Fruit fly (Drosophila melanogaster) Kc167 (cell line): ENCODE measurements around the gene Grd.
"Not testable (repeated sequence)": the region's sequence is repeated elsewhere in the genome, so short reads cannot be mapped to it uniquely, and the experiment has no call there.

Experiments
- Myc ChIP-seq: fragments of >200 bp; optimal IDR thresholded peaks from 2 replicates; lab custom pipeline; 2017; ENCODE audit warnings: missing external identifiers
- Sin3A ChIP-seq: fragments of >200 bp; optimal IDR thresholded peaks from 2 replicates; lab custom pipeline; 2018; ENCODE audit warnings: missing external identifiers
- h ChIP-seq: fragments of >200 bp; optimal IDR thresholded peaks from 3 replicates; lab custom pipeline; 2018; ENCODE audit warnings: missing external identifiers
- insv ChIP-seq: fragments of >200 bp; optimal IDR thresholded peaks from 3 replicates; lab custom pipeline; 2018; ENCODE audit warnings: missing external identifiers
- psq ChIP-seq: fragments of >200 bp; optimal IDR thresholded peaks from 2 replicates; lab custom pipeline; 2017; ENCODE audit warnings: missing external identifiers
- ttk ChIP-seq: sonication (Bioruptor generic); optimal IDR thresholded peaks from 2 replicates; lab custom pipeline; 2017; ENCODE audit warnings: missing external identifiers

The Grd gene

dm6 chr3L:17833525-17833924, 10.4 kb downstream of the Grd start, which contains the start of gene CG32188:
CG32188 (minus strand) TSS chr3L:17833625.
- TF ChIP-seq insv (no peak), Myc (lab: Kevin White, UChicago) (no peak), ttk (lab: Kevin White, UChicago) (no peak), psq (lab: Kevin White, UChicago) (no peak), h (lab: Kevin White, UChicago) (no peak), Sin3A (lab: Kevin White, UChicago) (no peak)

- TF ChIP-seq Sin3A (lab: Kevin White, UChicago) (no peak), h (lab: Kevin White, UChicago) (no peak), insv (no peak), ttk (lab: Kevin White, UChicago) (no peak), psq (lab: Kevin White, UChicago) (no peak), Myc (lab: Kevin White, UChicago) (no peak)
Measured at dm6 chr3L:17835074-17835473, 11.9 kb downstream of the Grd start, which contains the start of gene CG32189. CG32189 (minus strand) TSS chr3L:17835174.

dm6 chr3L:17841085-17841606, 18.0 kb downstream of the Grd start, which contains the start of gene CG5577:
CG5577 (minus strand) TSS chr3L:17841427.
- TF ChIP-seq ttk (lab: Kevin White, UChicago) (no peak), Myc (lab: Kevin White, UChicago) (no peak), Sin3A (lab: Kevin White, UChicago) (no peak), psq (lab: Kevin White, UChicago) (no peak)

- TF ChIP-seq Sin3A (lab: Kevin White, UChicago) (no peak), ttk (lab: Kevin White, UChicago) (no peak), h (lab: Kevin White, UChicago) (no peak), insv (no peak), Myc (lab: Kevin White, UChicago) (no peak), psq (lab: Kevin White, UChicago) (no peak)
Measured at dm6 chr3L:17842892-17843703, 20.0 kb downstream of the Grd start, which contains the start of gene CG5567. CG5567 (minus strand) TSS chr3L:17843544.

- TF ChIP-seq psq (lab: Kevin White, UChicago) (no peak), Myc (lab: Kevin White, UChicago) (no peak), h (lab: Kevin White, UChicago) (no peak), Sin3A (lab: Kevin White, UChicago) (no peak), insv (no peak), ttk (lab: Kevin White, UChicago) (no peak)
Measured at dm6 chr3L:17846169-17846981, 23.2 kb downstream of the Grd start, which contains the start of the genes MED19 and CG7430. MED19 (minus strand) TSS chr3L:17846501. CG7430 (plus strand) TSS chr3L:17846916.

dm6 chr3L:17846982-17847355, 23.8 kb downstream of the Grd start:
- TF ChIP-seq h (lab: Kevin White, UChicago) (no peak), psq (lab: Kevin White, UChicago) (no peak), Sin3A (lab: Kevin White, UChicago) (no peak), insv (no peak), ttk (lab: Kevin White, UChicago) (no peak), Myc (lab: Kevin White, UChicago) (no peak)

- TF ChIP-seq Sin3A (lab: Kevin White, UChicago) (no peak), Myc (lab: Kevin White, UChicago) (no peak), insv (no peak), h (lab: Kevin White, UChicago) (no peak), psq (lab: Kevin White, UChicago) (no peak), ttk (lab: Kevin White, UChicago) (no peak)
Measured at dm6 chr3L:17849517-17849916, 26.4 kb downstream of the Grd start, which contains the start of gene TrpRS-m. TrpRS-m (plus strand) TSS chr3L:17849727.

dm6 chr3L:17856655-17857479, 33.7 kb downstream of the Grd start, which contains the start of gene CG5535:
CG5535 (minus strand) TSS chr3L:17856794.
- TF ChIP-seq Sin3A (lab: Kevin White, UChicago), result no peak
- no peak for TF ChIP-seq Myc (lab: Kevin White, UChicago)
- no peak for TF ChIP-seq ttk (lab: Kevin White, UChicago)
- no peak for TF ChIP-seq h (lab: Kevin White, UChicago)
- no peak for TF ChIP-seq insv
- TF ChIP-seq psq (lab: Kevin White, UChicago), result no peak

dm6 chr3L:17858174-17858573, 35.0 kb downstream of the Grd start, which contains the start of gene CG34002:
CG34002 (plus strand) TSS chr3L:17858474.
- not testable (repeated sequence) for TF ChIP-seq psq (lab: Kevin White, UChicago); insv; ttk (lab: Kevin White, UChicago)

- TF ChIP-seq insv (no peak), Sin3A (lab: Kevin White, UChicago) (no peak), h (lab: Kevin White, UChicago) (no peak), ttk (lab: Kevin White, UChicago) (no peak), Myc (lab: Kevin White, UChicago) (no peak)
Measured at dm6 chr3L:17878781-17879360, 55.7 kb downstream of the Grd start, which contains the start of gene CG7408. CG7408 (plus strand) TSS chr3L:17879096.
